Worm (Caenorhabditis elegans): ENCODE data around the gene lips-12.

- TF ChIP-seq nhr-76 (tag; optimal IDR thresholded peaks at IDR 0.05) = no peak
- TF ChIP-seq jun-1 (tag; optimal IDR thresholded peaks at IDR 0.05) = no peak
- TF ChIP-seq lin-13 (GFP tag; optimal IDR thresholded peaks at IDR 0.05) = no peak
Observed at ce11 chrII:1140689-1141088, 26.7 kb upstream of the lips-12 start, which contains the start of gene W09B6.4.
